Fruit fly (Drosophila melanogaster): ENCODE results near the gene CG10366.
A peak's percentile ranks its signal among the peaks of the same experiment; 100 is the strongest.

CG10366 gene

dm6 chr2L:19546869-19547710, 36.9 kb upstream of the CG10366 start, which contains the start of gene CG10337 (continued):
- TF ChIP-seq Dbx (GFP tag; IDR thresholded peaks at IDR 0.05) (peak; percentile 51; the same call in 1 of the 3 replicates), CG12942 (GFP tag; optimal IDR thresholded peaks at IDR 0.05) (no peak), CG3995 (GFP tag; optimal IDR thresholded peaks at IDR 0.05) (peak; percentile 83), Ada2b (GFP tag; IDR thresholded peaks at IDR 0.05) (peak; percentile 55), CG8290 (GFP tag; optimal IDR thresholded peaks at IDR 0.05) (no peak), CG8290 (tag; optimal IDR thresholded peaks at IDR 0.05) (peak in 1 of 2 experiments; percentile 77), dm (GFP tag; optimal IDR thresholded peaks at IDR 0.05) (peak; percentile 12), lab (GFP tag; optimal IDR thresholded peaks at IDR 0.05) (peak; percentile 86), slp2 (GFP tag; optimal IDR thresholded peaks at IDR 0.05) (no peak), Sry-β (GFP tag; optimal IDR thresholded peaks at IDR 0.05) (no peak), zfh2 (GFP tag; optimal IDR thresholded peaks at IDR 0.05) (no peak), ttk (GFP tag; IDR thresholded peaks at IDR 0.05) (no peak), pros (GFP tag; optimal IDR thresholded peaks at IDR 0.05) (no peak), CG4404 (GFP tag; IDR thresholded peaks at IDR 0.05) (no peak), wek (GFP tag; optimal IDR thresholded peaks at IDR 0.05) (no peak), CG15073 (GFP tag; optimal IDR thresholded peaks at IDR 0.05) (no peak), CG9932 (GFP tag; IDR thresholded peaks at IDR 0.05) (peak; percentile 42), CG6813 (GFP tag; optimal IDR thresholded peaks at IDR 0.05) (peak; percentile 42), CG7357 (GFP tag; IDR thresholded peaks at IDR 0.05) (no peak), CG12744 (GFP tag; optimal IDR thresholded peaks at IDR 0.05) (no peak), p53 (GFP tag; optimal IDR thresholded peaks at IDR 0.05) (no peak), CG6765 (GFP tag; optimal IDR thresholded peaks at IDR 0.05) (peak; percentile 65), kay (GFP tag; optimal IDR thresholded peaks at IDR 0.05) (peak; percentile 53), CG3065 (GFP tag; optimal IDR thresholded peaks at IDR 0.05) (no peak), vnd (GFP tag; IDR thresholded peaks at IDR 0.05; ENCODE audit: partially characterized antibody) (no peak), CG7963 (GFP tag; IDR thresholded peaks at IDR 0.05; ENCODE audit: partially characterized antibody) (no peak), Ravus (GFP tag; IDR thresholded peaks at IDR 0.05) (no peak), Awh (GFP tag; IDR thresholded peaks at IDR 0.05) (no peak), CG30403 (GFP tag; optimal IDR thresholded peaks at IDR 0.05) (peak; percentile 47), HHEX (GFP tag; optimal IDR thresholded peaks at IDR 0.05) (peak; percentile 40), sisA (GFP tag; IDR thresholded peaks at IDR 0.05) (no peak), Hmx (GFP tag; optimal IDR thresholded peaks at IDR 0.05) (no peak), ato (GFP tag; IDR thresholded peaks at IDR 0.05; ENCODE audit: partially characterized antibody) (no peak), CG11560 (tag; IDR thresholded peaks at IDR 0.05) (no peak), CG11247 (GFP tag; IDR thresholded peaks at IDR 0.05) (no peak), CG31365 (tag; optimal IDR thresholded peaks at IDR 0.05) (no peak), ranshi (GFP tag; IDR thresholded peaks at IDR 0.05) (0 out of 2 replicates have a peak, but pooled peaks have one; percentile 11), crc (GFP tag; optimal IDR thresholded peaks at IDR 0.05) (no peak), BEAF-32 (GFP tag; optimal IDR thresholded peaks at IDR 0.05) (no peak), fd96Cb (tag; optimal IDR thresholded peaks at IDR 0.05) (peak; percentile 4), CG6689 (GFP tag; IDR thresholded peaks at IDR 0.05) (peak; percentile 5), CG5180 (GFP tag; optimal IDR thresholded peaks at IDR 0.05) (peak; percentile 37), kni (GFP tag; optimal IDR thresholded peaks at IDR 0.05) (no peak), usp (GFP tag; optimal IDR thresholded peaks at IDR 0.05) (no peak), Dek (tag; optimal IDR thresholded peaks at IDR 0.05) (peak; percentile 46), CG8478 (optimal IDR thresholded peaks at IDR 0.05) (no peak), kah (GFP tag; optimal IDR thresholded peaks at IDR 0.05) (peak; percentile 34), Deaf1 (tag; optimal IDR thresholded peaks at IDR 0.05) (peak; percentile 68), Fer3 (tag; optimal IDR thresholded peaks at IDR 0.05) (peak; percentile 59), CG6272 (GFP tag; IDR thresholded peaks at IDR 0.05) (no peak)

All from whole organism, embryonic.